Worm (Caenorhabditis elegans): ENCODE measurements around the gene C37C3.9.

The C37C3.9 gene

DNA sequence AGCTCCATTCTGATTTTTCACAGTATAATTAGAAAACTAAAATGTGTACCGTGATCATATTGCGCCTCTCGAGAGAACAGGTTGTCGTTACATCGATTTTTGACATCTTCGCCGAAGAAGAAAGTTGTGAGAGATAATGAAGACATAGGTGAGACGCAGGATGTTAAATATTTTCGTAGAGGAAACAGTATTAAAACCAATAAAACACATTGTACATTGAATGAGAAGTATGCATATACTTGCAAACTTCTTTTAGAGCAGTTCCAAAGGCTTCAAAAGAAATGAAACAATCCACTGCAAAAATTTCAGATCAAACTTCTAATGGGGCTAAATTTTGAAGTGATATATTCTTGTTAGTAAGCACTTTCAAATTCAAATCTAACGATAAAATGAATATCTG lies 16.2 kb upstream of the C37C3.9 start, which contains the start of gene nipi-4:
nipi-4 (minus strand) TSS at position 101 of the 400 bp plus-strand sequence.
- TF ChIP-seq nhr-80 (tag; optimal IDR thresholded peaks at IDR 0.05) (no peak), F57C9.4 (tag; optimal IDR thresholded peaks at IDR 0.05) (no peak), athp-1 (tag; optimal IDR thresholded peaks at IDR 0.05) (no peak), akir-1 (GFP tag; optimal IDR thresholded peaks at IDR 0.05) (no peak)

DNA sequence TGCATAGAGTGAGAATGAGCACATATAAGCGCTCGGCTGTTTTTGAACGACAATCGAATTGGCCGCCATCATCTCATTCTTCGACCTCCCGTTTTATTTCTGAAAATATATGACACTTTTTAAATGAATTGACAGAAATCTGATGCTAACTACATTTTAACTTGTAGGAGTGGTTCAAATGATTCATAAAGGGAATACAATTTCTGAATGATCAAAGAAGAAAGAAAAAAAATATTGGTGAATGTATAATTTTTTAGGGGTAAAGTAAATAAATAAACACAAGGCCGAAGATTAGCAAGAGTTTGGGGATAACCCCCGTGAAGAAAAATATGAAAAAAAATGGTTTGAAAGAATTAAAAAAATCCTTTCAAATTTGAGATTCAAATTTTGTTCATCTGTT lies 10.2 kb upstream of the C37C3.9 start, which contains the start of gene C37C3.11:
C37C3.11 (minus strand) TSS at position 101 of the 400 bp plus-strand sequence.
- TF ChIP-seq Y67H2A.10 (GFP tag; conservative IDR thresholded peaks at IDR 0.05) (no peak), egl-44 (GFP tag; IDR thresholded peaks at IDR 0.05) (no peak), snpc-4 (GFP tag; optimal IDR thresholded peaks at IDR 0.05) (no peak), snpc-4 (tag; optimal IDR thresholded peaks at IDR 0.05) (no peak), athp-1 (tag; optimal IDR thresholded peaks at IDR 0.05) (no peak), B0261.1 (tag; optimal IDR thresholded peaks at IDR 0.05) (no peak), hsf-1 (GFP tag; IDR thresholded peaks at IDR 0.05) (no peak), F23B12.7 (tag; optimal IDR thresholded peaks at IDR 0.05; ENCODE audit: insufficient read depth) (no peak), F55B11.4 (tag; optimal IDR thresholded peaks at IDR 0.05; ENCODE audit: borderline replicate concordance, insufficient read depth) (no peak), Y79H2A.3 (GFP tag; conservative IDR thresholded peaks at IDR 0.05) (no peak), attf-5 (GFP tag; optimal IDR thresholded peaks at IDR 0.05) (no peak), dpff-1 (tag; optimal IDR thresholded peaks at IDR 0.05) (no peak), T26A5.8 (tag; optimal IDR thresholded peaks at IDR 0.05) (no peak), rcor-1 (GFP tag; IDR thresholded peaks at IDR 0.05) (no peak), cebp-1 (GFP tag; IDR thresholded peaks at IDR 0.05) (no peak), cebp-1 (tag; optimal IDR thresholded peaks at IDR 0.05) (no peak), K12H6.12 (tag; optimal IDR thresholded peaks at IDR 0.05) (no peak), mcd-1 (GFP tag; IDR thresholded peaks at IDR 0.05) (no peak), F10E7.11 (tag; optimal IDR thresholded peaks at IDR 0.05) (no peak), ZK185.1 (tag; optimal IDR thresholded peaks at IDR 0.05; ENCODE audit: poor library complexity, severe bottlenecking) (no peak), K11D2.4 (GFP tag; IDR thresholded peaks at IDR 0.05) (no peak), unc-62 (GFP tag; optimal IDR thresholded peaks at IDR 0.05) (no peak)

DNA sequence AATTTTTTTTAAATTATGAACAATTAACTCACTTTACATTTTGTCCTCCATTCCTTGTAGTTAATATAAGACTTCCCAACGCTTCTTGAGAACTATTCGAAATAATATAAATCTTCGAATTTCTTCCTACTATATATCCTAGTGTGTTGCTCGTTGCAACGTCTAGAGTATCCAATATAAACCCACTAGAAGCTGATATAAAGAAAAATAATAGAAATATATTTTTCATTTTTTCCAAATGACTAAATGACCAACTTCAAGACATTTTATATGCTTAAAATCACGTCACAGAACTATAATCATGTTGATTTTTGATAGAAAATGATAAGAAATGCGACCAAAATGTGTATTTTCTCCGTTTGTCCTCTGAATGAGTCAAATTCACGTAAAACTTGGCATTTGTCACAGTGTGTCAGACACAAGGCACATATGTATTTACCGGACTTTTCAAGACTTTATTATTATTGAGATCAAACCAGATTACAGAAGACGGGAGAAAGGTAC lies 8.6 kb upstream of the C37C3.9 start, which contains the start of gene C37C3.10:
C37C3.10 (minus strand) TSS at position 51 of the 504 bp plus-strand sequence.
- no peak for TF ChIP-seq lir-1 (GFP tag; conservative IDR thresholded peaks at IDR 0.05)
- TF ChIP-seq chd-7 (tag; optimal IDR thresholded peaks at IDR 0.05), result no peak
- TF ChIP-seq F22D6.2 (tag; optimal IDR thresholded peaks at IDR 0.05), result no peak
- TF ChIP-seq let-607 (tag; optimal IDR thresholded peaks at IDR 0.05), result no peak
- TF ChIP-seq lag-1 (GFP tag; IDR thresholded peaks at IDR 0.05), result no peak
- no peak for TF ChIP-seq attf-3 (GFP tag; conservative IDR thresholded peaks at IDR 0.05)
- no peak for TF ChIP-seq bed-1 (GFP tag; IDR thresholded peaks at IDR 0.05)
- TF ChIP-seq ztf-22 (GFP tag; optimal IDR thresholded peaks at IDR 0.05), result no peak
- TF ChIP-seq hmg-20 (GFP tag; IDR thresholded peaks at IDR 0.05), result no peak
- no peak for TF ChIP-seq lin-26 (GFP tag; IDR thresholded peaks at IDR 0.05)
- no peak for TF ChIP-seq ztf-25 (GFP tag; IDR thresholded peaks at IDR 0.05)
- no peak for TF ChIP-seq nfyb-1 (GFP tag; IDR thresholded peaks at IDR 0.05)
- TF ChIP-seq lin-35 (GFP tag; optimal IDR thresholded peaks at IDR 0.05), result no peak
- TF ChIP-seq nhr-120 (GFP tag; IDR thresholded peaks at IDR 0.05), result no peak
